Worm (Caenorhabditis elegans): ENCODE results near the gene T22H9.1.

T22H9.1 gene

ce11 chrV:396309-396708, 36.7 kb downstream of the T22H9.1 start, which contains the start of gene nhr-253:
TSS of gene nhr-253 (plus strand) at chrV:396593.
- TF ChIP-seq K12H6.12 (tag; optimal IDR thresholded peaks at IDR 0.05) (no peak), ceh-91 (GFP tag; IDR thresholded peaks at IDR 0.05) (no peak), F57C9.4 (tag; optimal IDR thresholded peaks at IDR 0.05) (no peak), sea-2 (GFP tag; IDR thresholded peaks at IDR 0.05) (no peak), gei-17 (GFP tag; optimal IDR thresholded peaks at IDR 0.05) (no peak), F57A8.1 (GFP tag; optimal IDR thresholded peaks at IDR 0.05) (no peak), F23B12.7 (tag; optimal IDR thresholded peaks at IDR 0.05; ENCODE audit: insufficient read depth) (no peak), F39B2.1 (GFP tag; IDR thresholded peaks at IDR 0.05) (no peak), let-607 (tag; optimal IDR thresholded peaks at IDR 0.05) (no peak), F10E7.11 (tag; optimal IDR thresholded peaks at IDR 0.05) (no peak), T26A5.8 (tag; optimal IDR thresholded peaks at IDR 0.05) (no peak), ztf-18 (tag; optimal IDR thresholded peaks at IDR 0.05) (no peak), xnd-1 (tag; optimal IDR thresholded peaks at IDR 0.05) (no peak), chd-7 (tag; optimal IDR thresholded peaks at IDR 0.05) (no peak), snpc-1.1 (tag; optimal IDR thresholded peaks at IDR 0.05; ENCODE audit: insufficient read depth) (no peak), repo-1 (tag; optimal IDR thresholded peaks at IDR 0.05) (no peak), ceh-58 (GFP tag; IDR thresholded peaks at IDR 0.05) (no peak), attf-5 (GFP tag; optimal IDR thresholded peaks at IDR 0.05) (no peak), bed-2 (GFP tag; IDR thresholded peaks at IDR 0.05) (no peak)

ce11 chrV:399721-400120, 40.2 kb downstream of the T22H9.1 start, which contains the start of gene scl-27:
TSS of gene scl-27 (plus strand) at chrV:400021.
- TF ChIP-seq pbrm-1 (GFP tag; IDR thresholded peaks at IDR 0.05) (no peak), hmg-1.2 (GFP tag; IDR thresholded peaks at IDR 0.05) (no peak), B0019.2 (GFP tag; conservative IDR thresholded peaks at IDR 0.05) (no peak), B0336.3 (GFP tag; IDR thresholded peaks at IDR 0.05) (no peak), repo-1 (tag; optimal IDR thresholded peaks at IDR 0.05) (no peak), snpc-3.4 (tag; optimal IDR thresholded peaks at IDR 0.05) (no peak), nhr-120 (GFP tag; IDR thresholded peaks at IDR 0.05) (no peak), F39B2.1 (GFP tag; IDR thresholded peaks at IDR 0.05) (no peak), rcor-1 (GFP tag; IDR thresholded peaks at IDR 0.05) (no peak), Y67H2A.10 (GFP tag; conservative IDR thresholded peaks at IDR 0.05) (no peak), fkh-3 (tag; optimal IDR thresholded peaks at IDR 0.05) (no peak), C06A6.2 (GFP tag; conservative IDR thresholded peaks at IDR 0.05) (no peak), him-1 (tag; optimal IDR thresholded peaks at IDR 0.05) (no peak)

ce11 chrV:403028-403427, 43.5 kb downstream of the T22H9.1 start, which contains the start of gene srh-62:
TSS of gene srh-62 (minus strand) at chrV:403128.
- TF ChIP-seq egl-44 (GFP tag; IDR thresholded peaks at IDR 0.05) (no peak), F39B2.1 (GFP tag; IDR thresholded peaks at IDR 0.05) (no peak), ztf-18 (tag; optimal IDR thresholded peaks at IDR 0.05) (no peak), nhr-90 (tag; optimal IDR thresholded peaks at IDR 0.05) (no peak), rpc-1 (optimal IDR thresholded peaks at IDR 0.05) (no peak), rpc-1 (tag; optimal IDR thresholded peaks at IDR 0.05) (no peak), hmg-1.2 (GFP tag; IDR thresholded peaks at IDR 0.05) (no peak), ceh-27 (GFP tag; optimal IDR thresholded peaks at IDR 0.05) (no peak), B0035.1 (tag; optimal IDR thresholded peaks at IDR 0.05) (no peak), hmg-20 (GFP tag; IDR thresholded peaks at IDR 0.05) (no peak), nhr-80 (tag; optimal IDR thresholded peaks at IDR 0.05) (no peak), ztf-22 (GFP tag; optimal IDR thresholded peaks at IDR 0.05) (no peak), F22D6.2 (tag; optimal IDR thresholded peaks at IDR 0.05) (no peak), ceh-40 (GFP tag; IDR thresholded peaks at IDR 0.05) (no peak), chd-7 (tag; optimal IDR thresholded peaks at IDR 0.05) (no peak), hsf-1 (GFP tag; IDR thresholded peaks at IDR 0.05) (no peak)

Data from whole organism, young adult.